Fruit fly (Drosophila melanogaster) whole organism, embryonic: Measurements from ENCODE around the gene ND-PDSW.
A peak's percentile ranks its signal among the peaks of the same experiment; 100 is the strongest.

Experiments used
- B-H2 ChIP-seq: fragments of 200-800 bp; sonication (Bioruptor generic); optimal IDR thresholded peaks from 2 replicates; lab custom pipeline; 2018; ENCODE audit warnings: missing biosample characterization, mild to moderate bottlenecking, missing genetic modification characterization
- Bgb ChIP-seq: fragments of 200-800 bp; sonication (Bioruptor generic); IDR thresholded peaks from 2 replicates; pipeline ENCODE4 v1.3.6; 2022; ENCODE audit warnings: missing biosample characterization, missing genetic modification characterization; ENCODE audit not compliant: partially characterized antibody
- C15 ChIP-seq: fragments of 200-800 bp; sonication (Bioruptor generic); IDR thresholded peaks from 3 replicates; pipeline ENCODE4 v1.3.6; 2022; ENCODE audit warnings: missing biosample characterization, missing genetic modification characterization
- CG10431 ChIP-seq: fragments of 200-800 bp; sonication (Bioruptor generic); optimal IDR thresholded peaks from 3 replicates; lab custom pipeline; 2018; ENCODE audit warnings: missing biosample characterization, mild to moderate bottlenecking, missing genetic modification characterization
- CG11398 ChIP-seq: fragments of 200-800 bp; sonication (Bioruptor generic); optimal IDR thresholded peaks from 2 replicates; lab custom pipeline; 2016; ENCODE audit warnings: missing biosample characterization, missing genetic modification characterization
- CG11696 ChIP-seq: fragments of 200-800 bp; sonication (Bioruptor generic); IDR thresholded peaks from 2 replicates; pipeline ENCODE4 v1.3.6; 2022; ENCODE audit warnings: missing biosample characterization, missing genetic modification characterization
- CG11723 ChIP-seq: fragments of 200-800 bp; sonication (Bioruptor generic); optimal IDR thresholded peaks from 2 replicates; lab custom pipeline; 2017; ENCODE audit warnings: missing biosample characterization, mild to moderate bottlenecking, missing genetic modification characterization
- CG14710 ChIP-seq: fragments of 200-800 bp; sonication (Bioruptor generic); optimal IDR thresholded peaks from 3 replicates; lab custom pipeline; 2019; ENCODE audit warnings: missing biosample characterization, mild to moderate bottlenecking, missing genetic modification characterization, moderate library complexity
- CG15479 ChIP-seq: fragments of 200-800 bp; sonication (Bioruptor generic); optimal IDR thresholded peaks from 3 replicates; lab custom pipeline; 2019; ENCODE audit warnings: missing biosample characterization, mild to moderate bottlenecking, missing genetic modification characterization, moderate library complexity
- CG16815 ChIP-seq: fragments of 200-800 bp; sonication (Bioruptor generic); optimal IDR thresholded peaks from 3 replicates; lab custom pipeline; 2017; ENCODE audit warnings: missing biosample characterization, mild to moderate bottlenecking, missing genetic modification characterization
- CG17359 ChIP-seq: fragments of 200-800 bp; sonication (Bioruptor generic); optimal IDR thresholded peaks from 3 replicates; lab custom pipeline; 2018; ENCODE audit warnings: missing biosample characterization, mild to moderate bottlenecking, missing genetic modification characterization, moderate library complexity
- CG1792 ChIP-seq: fragments of 200-800 bp; sonication (Bioruptor generic); optimal IDR thresholded peaks from 2 replicates; lab custom pipeline; 2016; ENCODE audit warnings: missing biosample characterization, missing genetic modification characterization
- CG2889 ChIP-seq: fragments of 200-800 bp; sonication (Bioruptor generic); IDR thresholded peaks from 3 replicates; pipeline ENCODE4 v1.3.6; 2022; ENCODE audit warnings: missing biosample characterization, missing genetic modification characterization
- CG30403 ChIP-seq: fragments of 200-800 bp; sonication (Bioruptor generic); optimal IDR thresholded peaks from 3 replicates; lab custom pipeline; 2016; ENCODE audit warnings: missing biosample characterization, missing genetic modification characterization
- CG3407 ChIP-seq: fragments of 200-800 bp; sonication (Bioruptor generic); optimal IDR thresholded peaks from 2 replicates; lab custom pipeline; 2018; ENCODE audit warnings: missing biosample characterization, mild to moderate bottlenecking, missing genetic modification characterization
- CG3838 ChIP-seq: fragments of 200-800 bp; sonication (Bioruptor generic); optimal IDR thresholded peaks from 3 replicates; lab custom pipeline; 2016; ENCODE audit warnings: missing biosample characterization, missing genetic modification characterization
- CG3847 ChIP-seq: fragments of 200-800 bp; sonication (Bioruptor generic); IDR thresholded peaks from 2 replicates; pipeline ENCODE4 v1.3.6; 2022; ENCODE audit warnings: missing biosample characterization, missing genetic modification characterization
- CG4424 ChIP-seq: fragments of 200-800 bp; sonication (Bioruptor generic); optimal IDR thresholded peaks from 3 replicates; lab custom pipeline; 2016; ENCODE audit warnings: missing biosample characterization, missing genetic modification characterization
- CG4617 ChIP-seq: fragments of 200-800 bp; sonication (Bioruptor generic); optimal IDR thresholded peaks from 3 replicates; lab custom pipeline; 2016; ENCODE audit warnings: missing biosample characterization, missing genetic modification characterization, borderline replicate concordance
- CG6791 ChIP-seq: fragments of 200-800 bp; sonication (Bioruptor generic); IDR thresholded peaks from 3 replicates; pipeline ENCODE4 v1.3.6; 2022; ENCODE audit warnings: missing biosample characterization, missing genetic modification characterization; ENCODE audit not compliant: partially characterized antibody
- CG7271 ChIP-seq: fragments of 200-800 bp; sonication (Bioruptor generic); optimal IDR thresholded peaks from 2 replicates; lab custom pipeline; 2018; ENCODE audit warnings: missing biosample characterization, mild to moderate bottlenecking, missing genetic modification characterization, moderate library complexity
- CG7963 ChIP-seq: fragments of 200-800 bp; sonication (Bioruptor generic); IDR thresholded peaks from 3 replicates; pipeline ENCODE4 v1.3.6; 2022; ENCODE audit warnings: missing biosample characterization, missing genetic modification characterization; ENCODE audit not compliant: partially characterized antibody
- CG8290 ChIP-seq, 3 experiments: fragments of 200-800 bp; sonication (Bioruptor generic); optimal IDR thresholded peaks; 2 replicates each; lab custom pipeline; 2016 to 2019; ENCODE audit warnings: missing biosample characterization in 3 of 3, missing genetic modification characterization in 3 of 3, mild to moderate bottlenecking in 2 of 3, moderate library complexity in 1 of 3
- D19A ChIP-seq: fragments of 200-800 bp; optimal IDR thresholded peaks from 3 replicates; lab custom pipeline; 2019; ENCODE audit warnings: missing biosample characterization, mild to moderate bottlenecking, missing genetic modification characterization, moderate library complexity
- D19B ChIP-seq: fragments of 200-800 bp; sonication (Bioruptor generic); optimal IDR thresholded peaks from 2 replicates; lab custom pipeline; 2017; ENCODE audit warnings: missing biosample characterization, mild to moderate bottlenecking, missing genetic modification characterization
- Deaf1 ChIP-seq: fragments of 200-800 bp; optimal IDR thresholded peaks from 3 replicates; lab custom pipeline; 2019; ENCODE audit warnings: missing biosample characterization, mild to moderate bottlenecking, missing genetic modification characterization, moderate library complexity
- Ets97D ChIP-seq: fragments of 200-800 bp; sonication (Bioruptor generic); optimal IDR thresholded peaks from 3 replicates; lab custom pipeline; 2016; ENCODE audit warnings: missing biosample characterization, missing genetic modification characterization
- H15 ChIP-seq: fragments of 200-800 bp; sonication (Bioruptor generic); IDR thresholded peaks from 3 replicates; pipeline ENCODE4 v1.3.6; 2022; ENCODE audit warnings: missing biosample characterization, missing genetic modification characterization
- Ravus ChIP-seq: fragments of 200-800 bp; sonication (Bioruptor generic); IDR thresholded peaks from 2 replicates; pipeline ENCODE4 v1.3.6; 2022; ENCODE audit warnings: missing biosample characterization, missing genetic modification characterization
- Side ChIP-seq: fragments of 200-800 bp; sonication (Bioruptor generic); optimal IDR thresholded peaks from 2 replicates; lab custom pipeline; 2016; ENCODE audit warnings: missing biosample characterization, missing genetic modification characterization
- Sox100B ChIP-seq: fragments of 200-800 bp; sonication (Bioruptor generic); optimal IDR thresholded peaks from 3 replicates; lab custom pipeline; 2018; ENCODE audit warnings: missing biosample characterization, mild to moderate bottlenecking, missing genetic modification characterization
- ac ChIP-seq: fragments of 200-800 bp; sonication (Bioruptor generic); optimal IDR thresholded peaks from 3 replicates; lab custom pipeline; 2017; ENCODE audit warnings: missing biosample characterization, mild to moderate bottlenecking, missing genetic modification characterization
- br ChIP-seq: fragments of >200 bp; optimal IDR thresholded peaks from 2 replicates; lab custom pipeline; 2017
- crp ChIP-seq, 2 experiments: fragments of 200-800 bp; sonication (Bioruptor generic); optimal IDR thresholded peaks; 2 replicates in 1 of 2; 3 replicates in 1 of 2; lab custom pipeline; 2017; ENCODE audit warnings: missing biosample characterization in 2 of 2, missing genetic modification characterization in 2 of 2, mild to moderate bottlenecking in 1 of 2, moderate library complexity in 1 of 2
- dati ChIP-seq: fragments of 200-800 bp; sonication (Bioruptor generic); IDR thresholded peaks from 2 replicates; pipeline ENCODE4 v1.3.6; 2022; ENCODE audit warnings: missing biosample characterization, missing genetic modification characterization
- ems ChIP-seq: fragments of 200-800 bp; sonication (Bioruptor generic); optimal IDR thresholded peaks from 3 replicates; lab custom pipeline; 2016; ENCODE audit warnings: missing biosample characterization, missing genetic modification characterization
- fd64A ChIP-seq: fragments of 200-800 bp; sonication (Bioruptor generic); optimal IDR thresholded peaks from 3 replicates; lab custom pipeline; 2018; ENCODE audit warnings: missing biosample characterization, mild to moderate bottlenecking, missing genetic modification characterization
- ftz-f1 ChIP-seq: fragments of 200-800 bp; sonication (Bioruptor generic); optimal IDR thresholded peaks from 2 replicates; lab custom pipeline; 2016; ENCODE audit warnings: missing biosample characterization, missing genetic modification characterization
- fu2 ChIP-seq: fragments of 200-800 bp; sonication (Bioruptor generic); optimal IDR thresholded peaks from 2 replicates; lab custom pipeline; 2016; ENCODE audit warnings: missing biosample characterization, missing genetic modification characterization
- inv ChIP-seq: fragments of 200-800 bp; sonication (Bioruptor generic); IDR thresholded peaks from 2 replicates; pipeline ENCODE4 v1.3.6; 2022; ENCODE audit warnings: missing biosample characterization, missing genetic modification characterization; ENCODE audit not compliant: partially characterized antibody
- kah ChIP-seq: fragments of 200-800 bp; sonication (Bioruptor generic); optimal IDR thresholded peaks from 2 replicates; lab custom pipeline; 2018; ENCODE audit warnings: missing biosample characterization, mild to moderate bottlenecking, missing genetic modification characterization
- lov ChIP-seq, 2 experiments: fragments of 200-800 bp in 1 of 2; fragments of >200 bp in 1 of 2; sonication (Bioruptor generic) in 1 of 2; IDR thresholded peaks in 1 of 2; optimal IDR thresholded peaks in 1 of 2; 2 replicates in 1 of 2; 3 replicates in 1 of 2; pipeline versions ENCODE4 v1.3.6 to Lab custom; 2017 to 2022; ENCODE audit warnings: missing biosample characterization in 1 of 2, missing genetic modification characterization in 1 of 2
- pnt ChIP-seq: fragments of 200-800 bp; sonication (Bioruptor generic); optimal IDR thresholded peaks from 3 replicates; lab custom pipeline; 2016; ENCODE audit warnings: missing biosample characterization, missing genetic modification characterization
- sens ChIP-seq: fragments of 200-800 bp; sonication (Bioruptor generic); peaks from one replicate; lab custom pipeline; 2016; ENCODE audit warnings: missing biosample characterization, missing genetic modification characterization
- sim ChIP-seq: fragments of 200-800 bp; sonication (Bioruptor generic); IDR thresholded peaks from 2 replicates; pipeline ENCODE4 v1.3.6; 2022; ENCODE audit warnings: missing biosample characterization, missing genetic modification characterization
- sima ChIP-seq: fragments of 200-800 bp; sonication (Bioruptor generic); optimal IDR thresholded peaks from 2 replicates; lab custom pipeline; 2016; ENCODE audit warnings: missing biosample characterization, missing genetic modification characterization
- stwl ChIP-seq: fragments of 200-800 bp; sonication (Bioruptor generic); optimal IDR thresholded peaks from 3 replicates; lab custom pipeline; 2018; ENCODE audit warnings: missing biosample characterization, mild to moderate bottlenecking, missing genetic modification characterization, moderate library complexity
- toy ChIP-seq: fragments of 200-800 bp; sonication (Bioruptor generic); IDR thresholded peaks from 2 replicates; pipeline ENCODE4 v1.3.6; 2022; ENCODE audit warnings: missing biosample characterization, missing genetic modification characterization
- trh ChIP-seq: fragments of 200-800 bp; sonication (Bioruptor generic); optimal IDR thresholded peaks from 2 replicates; lab custom pipeline; 2016; ENCODE audit warnings: missing biosample characterization, missing genetic modification characterization
- tup ChIP-seq: fragments of 200-800 bp; sonication (Bioruptor generic); optimal IDR thresholded peaks from 2 replicates; lab custom pipeline; 2016; ENCODE audit warnings: missing biosample characterization, mild to moderate bottlenecking, missing genetic modification characterization, moderate library complexity
- unpg ChIP-seq: fragments of 200-800 bp; sonication (Bioruptor generic); optimal IDR thresholded peaks from 3 replicates; lab custom pipeline; 2018; ENCODE audit warnings: missing biosample characterization, mild to moderate bottlenecking, missing genetic modification characterization, moderate library complexity

ND-PDSW gene

dm6 chr2L:3435086-3435485 is 30.9 kb upstream of the ND-PDSW start (continued):
- TF ChIP-seq CG7963 (GFP tag; lab: Robert Waterston, UW) (no peak), CG11398 (no peak), toy (GFP tag; lab: Robert Waterston, UW) (no peak), CG30403 (peak; percentile 37), ac (no peak), sens (GFP tag; lab: Kevin White, UChicago) (peak; percentile 85), CG15479 (GFP tag; lab: Kevin White, UChicago) (no peak), CG11696 (GFP tag; lab: Robert Waterston, UW) (peak; percentile 24; the same call in 1 of the 2 replicates), C15 (GFP tag; lab: Robert Waterston, UW) (no peak), ems (GFP tag; lab: Kevin White, UChicago) (no peak), CG11723 (no peak), Sox100B (GFP tag; lab: Kevin White, UChicago) (peak; percentile 7), CG17359 (tag; lab: Kevin White, UChicago) (peak; percentile 59), stwl (tag; lab: Kevin White, UChicago) (no peak), br (lab: Kevin White, UChicago) (no peak), kah (GFP tag; lab: Kevin White, UChicago) (no peak), unpg (GFP tag; lab: Kevin White, UChicago) (peak; percentile 42), pnt (GFP tag; lab: Kevin White, UChicago) (peak; percentile 13), B-H2 (GFP tag; lab: Kevin White, UChicago) (no peak), CG4424 (GFP tag; lab: Kevin White, UChicago) (peak; percentile 58), tup (no peak), CG8290 (GFP tag; optimal IDR thresholded peaks at IDR 0.05; lab: Kevin White, UChicago) (no peak), CG8290 (tag; optimal IDR thresholded peaks at IDR 0.05; lab: Kevin White, UChicago) (no peak), Ravus (GFP tag; lab: Robert Waterston, UW) (no peak), CG3838 (GFP tag; lab: Kevin White, UChicago) (no peak), CG3847 (GFP tag; lab: Robert Waterston, UW) (no peak; the same call in 1 of the 2 replicates), sim (GFP tag; lab: Robert Waterston, UW) (no peak), D19A (tag; lab: Kevin White, UChicago) (peak; percentile 8), Bgb (no peak), lov (optimal IDR thresholded peaks at IDR 0.05; lab: Kevin White, UChicago) (no peak), lov (GFP tag; IDR thresholded peaks at IDR 0.05; lab: Robert Waterston, UW) (0 out of 3 replicates have a peak, but pooled peaks have one; percentile 40), D19B (no peak), ftz-f1 (GFP tag; lab: Kevin White, UChicago) (no peak), H15 (GFP tag; lab: Robert Waterston, UW) (peak; percentile 72), CG3407 (GFP tag; lab: Kevin White, UChicago) (peak; percentile 22), CG2889 (no peak), CG10431 (GFP tag; lab: Kevin White, UChicago) (no peak), Deaf1 (tag; lab: Kevin White, UChicago) (no peak), CG4617 (no peak), sima (GFP tag; lab: Kevin White, UChicago) (no peak), dati (GFP tag; lab: Robert Waterston, UW) (no peak), Side (peak; percentile 6), CG14710 (tag; lab: Kevin White, UChicago) (peak; percentile 34), trh (GFP tag; lab: Kevin White, UChicago) (no peak), inv (no peak), CG1792 (GFP tag; lab: Kevin White, UChicago) (no peak), CG6791 (GFP tag; lab: Robert Waterston, UW) (no peak), CG16815 (peak; percentile 22), crp (GFP tag; optimal IDR thresholded peaks at IDR 0.05; lab: Kevin White, UChicago) (no peak), CG7271 (tag; lab: Kevin White, UChicago) (no peak), fu2 (GFP tag; lab: Kevin White, UChicago) (no peak), Ets97D (GFP tag; lab: Kevin White, UChicago) (no peak), fd64A (no peak)
